Worm (Caenorhabditis elegans): ENCODE measurements around the gene cky-1.

Gene cky-1

DNA sequence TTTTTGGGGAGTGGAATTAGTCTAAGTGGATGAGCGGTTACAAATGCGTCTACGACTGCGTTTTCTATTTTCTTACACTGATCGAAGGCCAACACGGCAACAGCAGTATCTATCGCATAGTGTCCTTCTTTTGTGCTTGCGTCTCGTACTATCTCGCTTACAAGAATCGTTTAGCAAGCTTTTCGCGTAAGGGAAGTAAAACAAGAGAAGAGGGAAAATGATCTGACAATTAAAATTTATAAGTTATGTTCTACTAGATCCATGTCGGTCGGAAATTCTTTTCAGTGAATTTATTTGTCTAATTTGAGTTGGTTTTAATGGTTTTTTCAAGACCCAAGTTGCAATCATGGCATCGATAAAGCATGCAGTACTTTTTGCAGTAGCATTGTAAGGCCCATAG is 50.5 kb downstream of the cky-1 start, which contains the start of gene fkb-4:
fkb-4 (minus strand) TSS at position 101 of the 400 bp plus-strand sequence.
- no peak for TF ChIP-seq ceh-13 (GFP tag; optimal IDR thresholded peaks at IDR 0.05)

- TF ChIP-seq sea-1 (GFP tag; conservative IDR thresholded peaks at IDR 0.05): no peak
Observed at ce11 chrV:12788451-12788850, 51.9 kb downstream of the cky-1 start, which contains the start of gene srbc-44. Gene srbc-44, minus strand, starts transcription at chrV:12788551.

DNA sequence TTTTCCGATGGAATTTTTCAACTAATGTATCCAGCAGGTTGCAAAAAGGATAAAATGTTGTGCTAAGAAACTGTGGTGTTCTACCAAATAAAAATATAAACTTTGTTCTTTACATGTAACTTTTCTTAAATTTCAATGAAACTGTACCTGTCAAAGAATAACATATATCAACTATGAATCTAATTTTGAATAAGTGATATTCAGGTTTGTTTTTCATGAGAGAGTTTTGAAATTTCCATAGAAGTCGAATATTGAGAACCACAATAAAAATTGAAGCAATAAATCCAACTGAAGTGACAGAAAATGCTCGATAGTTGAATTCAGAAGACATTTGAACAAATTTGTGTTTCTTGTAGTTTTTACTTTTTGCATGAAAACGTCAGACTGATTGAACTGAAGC is 53.7 kb downstream of the cky-1 start, which contains the start of gene srbc-43:
srbc-43 (minus strand) TSS at position 331 of the 400 bp plus-strand sequence.
- TF ChIP-seq hmg-4 (GFP tag; optimal IDR thresholded peaks at IDR 0.05): no peak
- TF ChIP-seq sea-1 (GFP tag; conservative IDR thresholded peaks at IDR 0.05): no peak
- no peak for TF ChIP-seq hnd-1 (tag; optimal IDR thresholded peaks at IDR 0.05)
- no peak for TF ChIP-seq tbx-11 (GFP tag; IDR thresholded peaks at IDR 0.05)
- TF ChIP-seq ama-1 (optimal IDR thresholded peaks at IDR 0.05): no peak
- no peak for TF ChIP-seq tra-4 (tag; optimal IDR thresholded peaks at IDR 0.05)
- no peak for TF ChIP-seq pes-1 (GFP tag; IDR thresholded peaks at IDR 0.05)
- TF ChIP-seq aly-1 (tag; optimal IDR thresholded peaks at IDR 0.05): no peak
- no peak for TF ChIP-seq hmbx-1 (tag; optimal IDR thresholded peaks at IDR 0.05)
- TF ChIP-seq ets-7 (tag; optimal IDR thresholded peaks at IDR 0.05): no peak
- TF ChIP-seq tbx-37 (GFP tag; conservative IDR thresholded peaks at IDR 0.05): no peak
- no peak for TF ChIP-seq ceh-13 (GFP tag; optimal IDR thresholded peaks at IDR 0.05)
- no peak for TF ChIP-seq flt-1 (GFP tag; IDR thresholded peaks at IDR 0.05)
- TF ChIP-seq scrt-1 (GFP tag; IDR thresholded peaks at IDR 0.05): no peak
- no peak for TF ChIP-seq F13C5.2 (tag; optimal IDR thresholded peaks at IDR 0.05)

Data from whole organism, early embryonic.